Worm (Caenorhabditis elegans) whole organism, L3 larva: ENCODE data around the gene R04F11.3.
A peak's percentile ranks its signal among the peaks of the same experiment; 100 is the strongest.

Experiments
- R02D3.7 ChIP-seq: fragments of 150-350 bp; optimal IDR thresholded peaks from 2 replicates; lab custom pipeline; 2014; ENCODE audit warnings: missing biosample characterization, missing genetic modification characterization
- ZK546.5 ChIP-seq: sonication (generic microtip); optimal IDR thresholded peaks from 2 replicates; lab custom pipeline; 2017; ENCODE audit warnings: missing biosample characterization, missing genetic modification characterization
- aly-2 ChIP-seq: fragments of 150-350 bp; optimal IDR thresholded peaks from 2 replicates; lab custom pipeline; 2014; ENCODE audit warnings: missing biosample characterization, missing genetic modification characterization
- ama-1 ChIP-seq: fragments of 150-350 bp; optimal IDR thresholded peaks from 2 replicates; lab custom pipeline; 2018
- ceh-28 ChIP-seq: fragments of 150-350 bp; optimal IDR thresholded peaks from 2 replicates; lab custom pipeline; 2014; ENCODE audit warnings: missing biosample characterization, missing genetic modification reagents, missing genetic modification characterization
- ceh-82 ChIP-seq: fragments of 150-350 bp; optimal IDR thresholded peaks from 2 replicates; lab custom pipeline; 2014; ENCODE audit warnings: missing biosample characterization, missing genetic modification characterization
- ceh-9 ChIP-seq: sonication (generic microtip); optimal IDR thresholded peaks from 2 replicates; lab custom pipeline; 2018; ENCODE audit warnings: missing biosample characterization, missing genetic modification characterization
- egl-27 ChIP-seq: sonication (generic microtip); optimal IDR thresholded peaks from 4 replicates; lab custom pipeline; 2017; ENCODE audit warnings: missing biosample characterization, missing genetic modification reagents, missing genetic modification characterization
- egl-5 ChIP-seq: fragments of 150-350 bp; optimal IDR thresholded peaks from 2 replicates; lab custom pipeline; 2017; ENCODE audit warnings: missing biosample characterization, missing genetic modification reagents, missing genetic modification characterization, inconsistent platforms
- elt-1 ChIP-seq: fragments of 150-350 bp; optimal IDR thresholded peaks from 2 replicates; lab custom pipeline; 2014; ENCODE audit warnings: missing biosample characterization, missing genetic modification characterization
- elt-2 ChIP-seq: sonication (generic microtip); optimal IDR thresholded peaks from 2 replicates; lab custom pipeline; 2016; ENCODE audit warnings: missing genetic modification reagents, mild to moderate bottlenecking, missing genetic modification characterization, missing compliant biosample characterization
- elt-3 ChIP-seq, 3 experiments: fragments of 150-350 bp in 1 of 3; sonication (generic microtip) in 2 of 3; optimal IDR thresholded peaks; 2 replicates in 2 of 3; 4 replicates in 1 of 3; lab custom pipeline; 2014 to 2017; ENCODE audit warnings: missing biosample characterization in 3 of 3, missing genetic modification characterization in 3 of 3
- eor-1 ChIP-seq, 2 experiments: fragments of 150-350 bp; optimal IDR thresholded peaks; 2 replicates each; lab custom pipeline; 2014 to 2018; ENCODE audit warnings: missing biosample characterization in 2 of 2, missing genetic modification characterization in 2 of 2
- fos-1 ChIP-seq: fragments of 150-350 bp; optimal IDR thresholded peaks from 2 replicates; lab custom pipeline; 2014; ENCODE audit warnings: missing biosample characterization, missing genetic modification characterization
- jun-1 ChIP-seq: fragments of 150-350 bp; optimal IDR thresholded peaks from 2 replicates; lab custom pipeline; 2014; ENCODE audit warnings: missing biosample characterization, missing genetic modification reagents, missing genetic modification characterization
- lin-39 ChIP-seq: fragments of 150-350 bp; optimal IDR thresholded peaks from 2 replicates; lab custom pipeline; 2018; ENCODE audit warnings: missing biosample characterization, missing genetic modification reagents, missing genetic modification characterization
- lsy-12 ChIP-seq: sonication (generic microtip); optimal IDR thresholded peaks from 2 replicates; lab custom pipeline; 2016; ENCODE audit warnings: mild to moderate bottlenecking, missing genetic modification characterization, missing compliant biosample characterization
- mdl-1 ChIP-seq: fragments of 150-350 bp; optimal IDR thresholded peaks from 2 replicates; lab custom pipeline; 2014; ENCODE audit warnings: missing biosample characterization, missing genetic modification characterization
- mml-1 ChIP-seq: fragments of 150-350 bp; sonication (generic microtip); optimal IDR thresholded peaks from 3 replicates; lab custom pipeline; 2014; ENCODE audit warnings: missing biosample characterization, missing genetic modification characterization
- nfya-1 ChIP-seq: sonication (generic microtip); optimal IDR thresholded peaks from 2 replicates; lab custom pipeline; 2017; ENCODE audit warnings: missing genetic modification characterization, mild to moderate bottlenecking, missing compliant biosample characterization, antibody characterized with exemption, moderate library complexity; ENCODE audit not compliant: insufficient read depth
- nhr-11 ChIP-seq: fragments of 150-350 bp; optimal IDR thresholded peaks from 2 replicates; lab custom pipeline; 2014; ENCODE audit warnings: missing biosample characterization, missing genetic modification characterization
- nhr-12 ChIP-seq: fragments of 150-350 bp; optimal IDR thresholded peaks from 2 replicates; lab custom pipeline; 2014; ENCODE audit warnings: missing biosample characterization, missing genetic modification characterization
- nhr-23 ChIP-seq: fragments of 150-350 bp; optimal IDR thresholded peaks from 2 replicates; lab custom pipeline; 2014; ENCODE audit warnings: missing biosample characterization, missing genetic modification reagents, missing genetic modification characterization
- nhr-237 ChIP-seq: fragments of 150-350 bp; optimal IDR thresholded peaks from 2 replicates; lab custom pipeline; 2014; ENCODE audit warnings: missing biosample characterization, missing genetic modification characterization
- nhr-25 ChIP-seq: sonication (generic microtip); optimal IDR thresholded peaks from 2 replicates; lab custom pipeline; 2017; ENCODE audit warnings: missing biosample characterization, missing genetic modification characterization
- nhr-28 ChIP-seq: fragments of 150-350 bp; optimal IDR thresholded peaks from 2 replicates; lab custom pipeline; 2014; ENCODE audit warnings: missing biosample characterization, missing genetic modification characterization
- nhr-43 ChIP-seq: sonication (generic microtip); optimal IDR thresholded peaks from 2 replicates; lab custom pipeline; 2016; ENCODE audit warnings: mild to moderate bottlenecking, missing genetic modification characterization, missing compliant biosample characterization; ENCODE audit not compliant: poor library complexity, severe bottlenecking
- nhr-67 ChIP-seq: fragments of 150-350 bp; optimal IDR thresholded peaks from 2 replicates; lab custom pipeline; 2014; ENCODE audit warnings: missing biosample characterization, missing genetic modification characterization
- nhr-76 ChIP-seq: fragments of 150-350 bp; sonication (generic microtip); optimal IDR thresholded peaks from 5 replicates; lab custom pipeline; 2014; ENCODE audit warnings: missing biosample characterization, missing genetic modification characterization
- nhr-77 ChIP-seq: fragments of 150-350 bp; optimal IDR thresholded peaks from 2 replicates; lab custom pipeline; 2014; ENCODE audit warnings: missing biosample characterization, missing genetic modification characterization
- pha-4 ChIP-seq: fragments of 150-350 bp; optimal IDR thresholded peaks from 2 replicates; lab custom pipeline; 2014; ENCODE audit warnings: missing biosample characterization, missing genetic modification reagents, missing genetic modification characterization
- pqm-1 ChIP-seq: fragments of 150-350 bp; optimal IDR thresholded peaks from 2 replicates; lab custom pipeline; 2017; ENCODE audit warnings: missing biosample characterization, missing genetic modification characterization, inconsistent platforms
- snpc-4 ChIP-seq: fragments of 150-350 bp; optimal IDR thresholded peaks from 2 replicates; lab custom pipeline; 2014; ENCODE audit warnings: missing biosample characterization, missing genetic modification characterization
- unc-62 ChIP-seq: fragments of 150-350 bp; sonication (generic microtip); optimal IDR thresholded peaks from 4 replicates; lab custom pipeline; 2014; ENCODE audit warnings: missing biosample characterization, missing genetic modification reagents, missing genetic modification characterization
- ztf-4 ChIP-seq: fragments of 150-350 bp; optimal IDR thresholded peaks from 2 replicates; lab custom pipeline; 2014; ENCODE audit warnings: missing biosample characterization, missing genetic modification characterization

R04F11.3 gene

DNA sequence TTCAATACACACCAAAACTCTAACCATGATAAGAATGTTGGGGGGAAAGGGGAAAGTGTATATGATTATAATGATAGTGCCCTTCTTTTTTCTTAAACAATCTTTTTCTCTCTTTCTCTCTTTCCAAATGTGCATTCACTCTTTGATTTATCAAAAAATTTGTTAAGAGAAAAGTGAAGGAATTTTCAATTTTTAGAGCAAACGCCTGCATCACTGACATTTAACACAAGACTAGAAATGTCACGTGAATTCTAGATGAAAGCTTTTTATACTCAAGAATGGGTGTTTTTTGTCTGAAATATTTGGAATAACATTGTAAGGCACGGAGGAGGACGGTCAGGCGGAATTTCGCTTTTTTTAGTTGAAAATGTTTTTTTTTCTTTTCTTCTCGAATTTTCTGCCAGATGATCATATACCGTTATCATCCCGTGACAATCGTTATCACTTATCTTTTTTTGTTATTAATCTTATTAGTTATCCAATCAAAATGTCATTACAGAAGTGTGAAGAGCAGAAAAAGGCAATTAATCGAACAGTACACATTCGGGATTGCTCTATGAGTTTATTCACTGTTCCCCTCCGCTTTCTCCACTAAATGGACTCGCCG, 14.9 kb downstream of the R04F11.3 start, which contains the start of the genes frm-7 and F55C5.17:
frm-7 (plus strand) TSS at position 500 of the 607 bp plus-strand sequence.
F55C5.17 (plus strand) TSS at position 557 of the 607 bp plus-strand sequence.
- TF ChIP-seq pqm-1 (tag; lab: Kevin White, UChicago) (peak; percentile 63), ceh-9 (tag; lab: Kevin White, UChicago) (no peak), pha-4 (tag; lab: Kevin White, UChicago) (peak; percentile 12), elt-2 (tag; lab: Kevin White, UChicago) (peak; percentile 90)

DNA sequence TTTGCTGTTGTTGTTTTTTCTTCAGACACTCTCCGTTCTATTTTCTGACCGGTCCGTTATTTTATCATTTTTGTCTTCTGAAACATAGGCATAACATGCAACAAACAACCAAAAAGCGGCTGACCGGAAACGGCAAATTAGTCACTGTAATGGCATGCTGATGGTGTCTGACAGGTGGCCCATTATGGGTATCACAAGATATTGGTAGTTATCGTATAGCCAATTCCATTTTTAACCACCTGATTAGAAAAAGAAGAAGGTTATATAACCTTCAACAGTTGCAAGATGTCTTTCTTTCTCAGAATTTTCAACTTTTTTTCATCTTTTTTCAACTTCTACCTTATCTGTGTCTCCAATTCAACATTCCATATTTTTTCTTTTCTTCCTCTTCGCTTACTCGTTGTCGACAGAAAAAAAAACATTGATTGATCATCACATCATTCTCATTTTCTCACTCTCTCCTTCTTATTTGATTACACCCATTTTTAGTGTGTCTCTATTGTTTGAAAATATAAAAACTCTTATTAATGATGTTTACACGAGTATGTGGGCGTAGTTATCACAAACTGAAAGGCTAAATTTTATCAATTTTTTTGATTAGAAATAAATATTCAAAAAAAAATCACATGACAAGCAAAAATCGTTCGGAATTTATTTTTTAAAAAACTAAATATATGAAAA, 16.1 kb downstream of the R04F11.3 start:
- TF ChIP-seq ama-1 (lab: Kevin White, UChicago) (peak; percentile 3), lsy-12 (tag; lab: Kevin White, UChicago) (no peak), R02D3.7 (tag; lab: Kevin White, UChicago) (no peak), nhr-12 (no peak), aly-2 (tag; lab: Kevin White, UChicago) (no peak), nhr-23 (tag; lab: Kevin White, UChicago) (peak; percentile 24), nhr-25 (tag; lab: Kevin White, UChicago) (peak; percentile 6), nfya-1 (no peak), elt-1 (tag; lab: Kevin White, UChicago) (no peak), nhr-11 (tag; lab: Kevin White, UChicago) (no peak), elt-2 (tag; lab: Kevin White, UChicago) (peak; percentile 75), ceh-82 (tag; lab: Kevin White, UChicago) (no peak), egl-27 (no peak), pha-4 (tag; lab: Kevin White, UChicago) (peak; percentile 73), mml-1 (tag; lab: Kevin White, UChicago) (no peak), pqm-1 (tag; lab: Kevin White, UChicago) (peak; percentile 13), lin-39 (no peak), eor-1 (tag; optimal IDR thresholded peaks at IDR 0.05; lab: Kevin White, UChicago) (no peak), ceh-28 (tag; lab: Kevin White, UChicago) (no peak), nhr-28 (tag; lab: Kevin White, UChicago) (no peak), nhr-237 (tag; lab: Kevin White, UChicago) (no peak), egl-5 (no peak), nhr-67 (no peak), nhr-77 (tag; lab: Kevin White, UChicago) (no peak), ceh-9 (tag; lab: Kevin White, UChicago) (no peak)

DNA sequence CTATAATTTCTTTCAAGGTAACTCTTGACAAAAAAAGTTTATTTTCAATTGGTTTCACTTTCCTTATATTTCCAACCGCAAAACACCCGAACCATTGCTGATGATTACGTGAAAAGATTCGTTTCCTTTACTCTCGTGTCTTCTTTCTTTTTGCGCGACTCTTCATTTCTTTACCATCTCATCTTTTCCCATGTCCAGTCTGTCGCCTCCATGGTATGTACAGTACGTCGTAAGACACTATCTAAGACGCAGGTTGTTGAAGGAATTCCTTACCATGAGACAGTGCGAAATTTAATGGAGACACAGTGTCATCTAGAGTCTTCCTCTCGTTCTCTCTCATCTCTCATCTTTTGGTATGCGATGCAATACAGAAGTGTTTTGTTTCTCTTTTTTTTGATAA, 16.8 kb downstream of the R04F11.3 start:
- peak; percentile 55 for TF ChIP-seq ama-1 (lab: Kevin White, UChicago)
- peak; percentile 50 for TF ChIP-seq nfya-1
- peak; percentile 81 for TF ChIP-seq nhr-23 (tag; lab: Kevin White, UChicago)
- TF ChIP-seq mdl-1 (tag; lab: Kevin White, UChicago): peak; percentile 25
- TF ChIP-seq pha-4 (tag; lab: Kevin White, UChicago): peak; percentile 91
- no peak for TF ChIP-seq nhr-237 (tag; lab: Kevin White, UChicago)
- TF ChIP-seq nhr-77 (tag; lab: Kevin White, UChicago): no peak
- peak; percentile 20 for TF ChIP-seq nhr-43 (tag; lab: Kevin White, UChicago)
- peak; percentile 33 for TF ChIP-seq snpc-4 (tag; lab: Kevin White, UChicago)
- peak; percentile 47 for TF ChIP-seq ztf-4 (tag; lab: Kevin White, UChicago)
- TF ChIP-seq elt-3 (tag; optimal IDR thresholded peaks at IDR 0.05; lab: Kevin White, UChicago): peak in 1 of 3 experiments; percentile 56
- no peak for TF ChIP-seq nhr-76 (tag; lab: Kevin White, UChicago)
- TF ChIP-seq ceh-28 (tag; lab: Kevin White, UChicago): peak; percentile 58
- TF ChIP-seq R02D3.7 (tag; lab: Kevin White, UChicago): peak; percentile 17
- TF ChIP-seq eor-1 (tag; optimal IDR thresholded peaks at IDR 0.05; lab: Kevin White, UChicago): no peak
- no peak for TF ChIP-seq egl-5
- TF ChIP-seq fos-1: no peak
- TF ChIP-seq jun-1 (tag; lab: Kevin White, UChicago): peak; percentile 62
- peak; percentile 42 for TF ChIP-seq egl-27
- TF ChIP-seq nhr-25 (tag; lab: Kevin White, UChicago): peak; percentile 94
- TF ChIP-seq ZK546.5 (tag; lab: Kevin White, UChicago): no peak
- peak; percentile 2 for TF ChIP-seq lsy-12 (tag; lab: Kevin White, UChicago)
- peak; percentile 43 for TF ChIP-seq elt-1 (tag; lab: Kevin White, UChicago)
- TF ChIP-seq elt-2 (tag; lab: Kevin White, UChicago): peak; percentile 74
- TF ChIP-seq unc-62 (GFP tag; lab: Kevin White, UChicago): peak; percentile 58
- TF ChIP-seq pqm-1 (tag; lab: Kevin White, UChicago): peak; percentile 45
